Worm (Caenorhabditis elegans) whole organism, L2 larva: ENCODE measurements around the gene W09C2.9.

ENCODE experiments used
- C34F6.9 ChIP-seq: fragments of 150-350 bp; optimal IDR thresholded peaks from 2 replicates; lab custom pipeline; 2014; ENCODE audit warnings: missing biosample characterization, missing genetic modification characterization
- aly-2 ChIP-seq: fragments of 150-350 bp; optimal IDR thresholded peaks from 2 replicates; lab custom pipeline; 2014; ENCODE audit warnings: missing biosample characterization, missing genetic modification characterization
- ama-1 ChIP-seq: fragments of 150-350 bp; optimal IDR thresholded peaks from 2 replicates; lab custom pipeline; 2018; ENCODE audit warnings: inconsistent platforms
- crh-2 ChIP-seq: sonication (generic microtip); optimal IDR thresholded peaks from 2 replicates; lab custom pipeline; 2017; ENCODE audit warnings: missing biosample characterization, missing genetic modification characterization
- elt-3 ChIP-seq: sonication (generic microtip); optimal IDR thresholded peaks from 2 replicates; lab custom pipeline; 2017; ENCODE audit warnings: missing biosample characterization, missing genetic modification characterization
- lin-39 ChIP-seq: fragments of 150-350 bp; optimal IDR thresholded peaks from 2 replicates; lab custom pipeline; 2014; ENCODE audit warnings: missing biosample characterization, missing genetic modification reagents, missing genetic modification characterization
- mab-5 ChIP-seq: fragments of 150-350 bp; optimal IDR thresholded peaks from 2 replicates; lab custom pipeline; 2014; ENCODE audit warnings: missing biosample characterization, missing genetic modification characterization
- nhr-12 ChIP-seq: fragments of 150-350 bp; optimal IDR thresholded peaks from 2 replicates; lab custom pipeline; 2014; ENCODE audit warnings: missing biosample characterization, missing genetic modification characterization
- sem-4 ChIP-seq: fragments of 150-350 bp; optimal IDR thresholded peaks from 2 replicates; lab custom pipeline; 2014; ENCODE audit warnings: missing biosample characterization, missing genetic modification reagents, missing genetic modification characterization
- skn-1 ChIP-seq: sonication (generic microtip); optimal IDR thresholded peaks from 2 replicates; lab custom pipeline; 2017; ENCODE audit warnings: missing biosample characterization, missing genetic modification characterization
- unc-39 ChIP-seq: fragments of 150-350 bp; optimal IDR thresholded peaks from 2 replicates; lab custom pipeline; 2014; ENCODE audit warnings: missing biosample characterization, missing genetic modification characterization
- unc-62 ChIP-seq: fragments of 150-350 bp; optimal IDR thresholded peaks from 2 replicates; lab custom pipeline; 2014; ENCODE audit warnings: missing biosample characterization, missing genetic modification reagents, missing genetic modification characterization
- ztf-11 ChIP-seq: sonication (generic microtip); optimal IDR thresholded peaks from 2 replicates; lab custom pipeline; 2017; ENCODE audit warnings: missing biosample characterization, missing genetic modification characterization
- ztf-4 ChIP-seq: fragments of 150-350 bp; optimal IDR thresholded peaks from 2 replicates; lab custom pipeline; 2014; ENCODE audit warnings: missing biosample characterization, missing genetic modification characterization

DNA sequence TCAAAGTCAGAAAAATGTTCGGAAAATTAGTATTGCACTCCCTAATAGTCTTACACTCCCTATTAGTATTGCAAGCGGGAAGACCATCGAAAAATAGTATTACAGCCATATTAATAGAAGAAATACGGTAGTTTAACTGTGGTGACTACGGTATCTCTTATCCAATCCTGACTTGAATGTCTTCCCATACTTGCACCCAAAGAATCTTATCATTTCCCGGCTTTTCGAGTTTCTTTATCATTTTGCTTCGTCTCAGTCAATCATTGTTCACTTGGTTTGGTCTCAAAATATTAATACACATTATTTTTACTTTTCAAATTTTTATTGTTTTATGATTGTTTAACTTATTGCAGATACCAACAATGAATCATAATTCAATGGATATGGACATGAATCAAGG, 30.0 kb upstream of the W09C2.9 start, which contains the start of gene F58G6.3:
- no peak for TF ChIP-seq unc-39 (tag; lab: Kevin White, UChicago)
- TF ChIP-seq lin-39 (tag; lab: Kevin White, UChicago), result no peak
- TF ChIP-seq C34F6.9 (tag; lab: Kevin White, UChicago), result no peak
- no peak for TF ChIP-seq ama-1
- TF ChIP-seq mab-5 (tag; lab: Kevin White, UChicago), result no peak
- no peak for TF ChIP-seq skn-1 (tag; lab: Kevin White, UChicago)
- TF ChIP-seq ztf-11 (tag; lab: Kevin White, UChicago), result no peak
- TF ChIP-seq ztf-4 (tag; lab: Kevin White, UChicago), result no peak
- no peak for TF ChIP-seq sem-4 (tag; lab: Kevin White, UChicago)
- TF ChIP-seq nhr-12 (tag; lab: Kevin White, UChicago), result no peak
- TF ChIP-seq elt-3, result no peak
- no peak for TF ChIP-seq unc-62
- no peak for TF ChIP-seq crh-2 (tag; lab: Kevin White, UChicago)
- no peak for TF ChIP-seq aly-2 (tag; lab: Kevin White, UChicago)
